Worm (Caenorhabditis elegans) whole organism, L4 larva: ENCODE data around the gene F42A6.1.
A peak's percentile ranks its signal among the peaks of the same experiment; 100 is the strongest.

ENCODE experiments used
- F37D6.2 ChIP-seq: sonication (generic microtip); optimal IDR thresholded peaks from 2 replicates; lab custom pipeline; 2016; ENCODE audit warnings: mild to moderate bottlenecking, missing genetic modification characterization, missing compliant biosample characterization
- F49E8.2 ChIP-seq: sonication (generic microtip); optimal IDR thresholded peaks from 2 replicates; lab custom pipeline; 2016; ENCODE audit warnings: missing compliant biosample characterization, mild to moderate bottlenecking, missing genetic modification characterization, borderline replicate concordance
- T20F7.1 ChIP-seq: fragments of 200-800 bp; sonication (Bioruptor generic); optimal IDR thresholded peaks from 2 replicates; lab custom pipeline; 2018; ENCODE audit warnings: mild to moderate bottlenecking, missing genetic modification characterization, missing compliant biosample characterization
- T26A8.4 ChIP-seq: fragments of 200-800 bp; sonication (Bioruptor generic); IDR thresholded peaks from 2 replicates; pipeline ENCODE4 v1.3.6; 2022; ENCODE audit warnings: missing genetic modification characterization, missing compliant biosample characterization
- Y48G9A.11 ChIP-seq: fragments of 200-800 bp; sonication (Bioruptor generic); IDR thresholded peaks from 2 replicates; pipeline ENCODE4 v1.3.6; 2022; ENCODE audit warnings: missing genetic modification reagents, missing genetic modification characterization, missing compliant biosample characterization
- Y75B8A.6 ChIP-seq: fragments of 200-800 bp; sonication (Bioruptor generic); IDR thresholded peaks from 2 replicates; pipeline ENCODE4 v1.3.6; 2022; ENCODE audit warnings: missing genetic modification reagents, missing genetic modification characterization, missing compliant biosample characterization
- ZK337.2 ChIP-seq: fragments of 200-800 bp; sonication (Bioruptor generic); IDR thresholded peaks from 2 replicates; pipeline ENCODE4 v1.3.6; 2022; ENCODE audit warnings: missing genetic modification reagents, missing genetic modification characterization, missing compliant biosample characterization
- aha-1 ChIP-seq: fragments of 150-350 bp; peaks from one replicate; lab custom pipeline; 2014; ENCODE audit warnings: missing biosample characterization, missing genetic modification characterization
- ama-1 ChIP-seq: fragments of 150-350 bp; optimal IDR thresholded peaks from 2 replicates; lab custom pipeline; 2014; ENCODE audit warnings: inconsistent platforms, mixed read lengths
- arid-1 ChIP-seq: fragments of 200-800 bp; sonication (Bioruptor generic); conservative IDR thresholded peaks from 2 replicates; pipeline ENCODE4 v1.3.6; 2022; ENCODE audit warnings: missing genetic modification reagents, missing genetic modification characterization, missing compliant biosample characterization
- attf-4 ChIP-seq: sonication (generic microtip); optimal IDR thresholded peaks from 3 replicates; lab custom pipeline; 2017; ENCODE audit warnings: missing biosample characterization, missing genetic modification characterization
- ceh-28 ChIP-seq: fragments of 150-350 bp; optimal IDR thresholded peaks from 2 replicates; lab custom pipeline; 2014; ENCODE audit warnings: missing biosample characterization, missing genetic modification reagents, missing genetic modification characterization
- cey-2 ChIP-seq: sonication (generic microtip); optimal IDR thresholded peaks from 3 replicates; lab custom pipeline; 2017; ENCODE audit warnings: missing genetic modification characterization, mild to moderate bottlenecking, missing compliant biosample characterization, antibody characterized with exemption, borderline replicate concordance; ENCODE audit not compliant: insufficient read depth
- daf-16 ChIP-seq, 3 experiments: sonication (generic microtip); optimal IDR thresholded peaks; 2 replicates each; lab custom pipeline; 2016 to 2017; ENCODE audit warnings: missing genetic modification characterization in 3 of 3, missing genetic modification reagents in 3 of 3, mild to moderate bottlenecking in 2 of 3, missing compliant biosample characterization in 2 of 3, missing biosample characterization in 1 of 3, moderate library complexity in 1 of 3
- dmd-8 ChIP-seq: fragments of 200-800 bp; sonication (Bioruptor generic); IDR thresholded peaks from 2 replicates; pipeline ENCODE4 v1.3.6; 2022; ENCODE audit warnings: missing genetic modification characterization, missing compliant biosample characterization
- duxl-1 ChIP-seq: sonication (generic microtip); optimal IDR thresholded peaks from 2 replicates; lab custom pipeline; 2016; ENCODE audit warnings: mild to moderate bottlenecking, missing genetic modification characterization, moderate library complexity, missing compliant biosample characterization; ENCODE audit not compliant: poor library complexity
- dve-1 ChIP-seq: sonication (generic microtip); optimal IDR thresholded peaks from 2 replicates; lab custom pipeline; 2017; ENCODE audit warnings: antibody characterized with exemption, mild to moderate bottlenecking, missing genetic modification characterization, missing compliant biosample characterization; ENCODE audit not compliant: insufficient read depth
- gei-8 ChIP-seq: fragments of 200-800 bp; sonication (Bioruptor generic); optimal IDR thresholded peaks from 2 replicates; lab custom pipeline; 2018; ENCODE audit warnings: mild to moderate bottlenecking, missing genetic modification characterization, missing compliant biosample characterization
- hif-1 ChIP-seq, 2 experiments: sonication (generic microtip); optimal IDR thresholded peaks; 2 replicates each; lab custom pipeline; 2016 to 2017; ENCODE audit warnings: missing compliant biosample characterization in 2 of 2, missing genetic modification characterization in 2 of 2, missing genetic modification reagents in 2 of 2, missing genotype in 2 of 2, mild to moderate bottlenecking in 1 of 2
- hmg-1.1 ChIP-seq: fragments of 200-800 bp; sonication (Bioruptor generic); IDR thresholded peaks from 2 replicates; pipeline ENCODE4 v1.3.6; 2022; ENCODE audit warnings: missing genetic modification reagents, missing genetic modification characterization, missing compliant biosample characterization
- lin-13 ChIP-seq: fragments of 150-350 bp; optimal IDR thresholded peaks from 2 replicates; lab custom pipeline; 2014; ENCODE audit warnings: missing biosample characterization, missing genetic modification reagents, missing genetic modification characterization
- lin-29 ChIP-seq: fragments of 200-800 bp; sonication (Bioruptor generic); IDR thresholded peaks from 2 replicates; pipeline ENCODE4 v1.3.6; 2022; ENCODE audit warnings: missing genetic modification reagents, missing genetic modification characterization, missing compliant biosample characterization
- lin-38 ChIP-seq: fragments of 200-800 bp; sonication (Bioruptor generic); IDR thresholded peaks from 2 replicates; pipeline ENCODE4 v1.3.6; 2022; ENCODE audit warnings: missing genetic modification reagents, missing genetic modification characterization, missing compliant biosample characterization
- lsy-2 ChIP-seq, 2 experiments: fragments of 150-350 bp in 1 of 2; sonication (generic microtip) in 1 of 2; optimal IDR thresholded peaks; 2 replicates each; lab custom pipeline; 2014 to 2017; ENCODE audit warnings: missing biosample characterization in 2 of 2, missing genetic modification characterization in 2 of 2
- mep-1 ChIP-seq: fragments of 150-350 bp; sonication (generic microtip); optimal IDR thresholded peaks from 3 replicates; lab custom pipeline; 2014; ENCODE audit warnings: missing biosample characterization, missing genetic modification characterization
- mes-2 ChIP-seq: sonication (generic microtip); optimal IDR thresholded peaks from 2 replicates; lab custom pipeline; 2016; ENCODE audit warnings: missing genotype, mild to moderate bottlenecking, missing genetic modification characterization, missing compliant biosample characterization; ENCODE audit not compliant: poor library complexity, severe bottlenecking
- mxl-2 ChIP-seq: fragments of 200-800 bp; sonication (Bioruptor generic); conservative IDR thresholded peaks from 2 replicates; pipeline ENCODE4 v1.3.6; 2022; ENCODE audit warnings: missing genetic modification reagents, missing genetic modification characterization, missing compliant biosample characterization
- nhr-102 ChIP-seq: sonication (generic microtip); optimal IDR thresholded peaks from 2 replicates; lab custom pipeline; 2016; ENCODE audit warnings: mild to moderate bottlenecking, missing genetic modification characterization, moderate library complexity, missing compliant biosample characterization
- nhr-11 ChIP-seq: fragments of 150-350 bp; optimal IDR thresholded peaks from 2 replicates; lab custom pipeline; 2014; ENCODE audit warnings: missing biosample characterization, missing genetic modification characterization
- nhr-237 ChIP-seq: sonication (generic microtip); optimal IDR thresholded peaks from 2 replicates; lab custom pipeline; 2017; ENCODE audit warnings: missing biosample characterization, missing genetic modification characterization
- nhr-6 ChIP-seq: fragments of 150-350 bp; optimal IDR thresholded peaks from 2 replicates; lab custom pipeline; 2014; ENCODE audit warnings: missing biosample characterization, missing genetic modification characterization
- sdz-12 ChIP-seq: fragments of 200-800 bp; sonication (Bioruptor generic); optimal IDR thresholded peaks from 2 replicates; lab custom pipeline; 2018; ENCODE audit warnings: mild to moderate bottlenecking, missing genetic modification characterization, missing compliant biosample characterization
- tra-1 ChIP-seq: fragments of 200-800 bp; sonication (Bioruptor generic); IDR thresholded peaks from 2 replicates; pipeline ENCODE4 v1.3.6; 2022; ENCODE audit warnings: missing genetic modification reagents, missing genetic modification characterization, missing compliant biosample characterization
- unc-130 ChIP-seq: sonication (generic microtip); optimal IDR thresholded peaks from 2 replicates; lab custom pipeline; 2016; ENCODE audit warnings: missing genetic modification reagents, missing genetic modification characterization, missing compliant biosample characterization
- zfp-2 ChIP-seq: sonication (generic microtip); optimal IDR thresholded peaks from 2 replicates; lab custom pipeline; 2016; ENCODE audit warnings: mild to moderate bottlenecking, missing genetic modification characterization, missing compliant biosample characterization
- zfp-3 ChIP-seq: fragments of 200-800 bp; sonication (Bioruptor generic); conservative IDR thresholded peaks from 2 replicates; pipeline ENCODE4 v1.3.6; 2022; ENCODE audit warnings: missing genetic modification reagents, missing genetic modification characterization, missing compliant biosample characterization
- zip-11 ChIP-seq: fragments of 200-800 bp; sonication (Bioruptor generic); IDR thresholded peaks from 2 replicates; pipeline ENCODE4 v1.3.6; 2022; ENCODE audit warnings: missing genetic modification characterization, missing compliant biosample characterization
- ztf-7 ChIP-seq: fragments of 150-350 bp; optimal IDR thresholded peaks from 2 replicates; lab custom pipeline; 2014; ENCODE audit warnings: missing biosample characterization, missing genetic modification characterization

Gene F42A6.1

DNA sequence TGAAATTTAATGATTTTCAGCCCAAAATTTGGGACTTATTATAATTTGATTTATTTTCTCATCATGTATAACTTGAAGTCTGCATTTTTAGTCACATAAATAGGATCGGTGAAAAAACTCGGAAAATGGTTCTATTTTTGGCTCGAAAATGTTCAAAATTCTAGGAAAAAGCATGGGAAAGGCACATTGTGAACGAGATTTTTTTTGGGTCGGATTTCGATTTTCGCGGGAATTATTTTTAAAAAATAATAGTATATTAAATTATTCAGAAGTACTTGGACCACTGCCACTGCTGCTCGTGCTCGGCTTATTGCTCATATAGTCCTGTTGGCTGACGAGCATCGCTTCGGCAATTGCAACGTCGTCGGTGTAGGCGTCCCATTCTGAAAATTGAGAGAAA is 18.5 kb downstream of the F42A6.1 start:
- TF ChIP-seq lin-38, result peak; percentile 23; the same call in 1 of the 2 replicates
- TF ChIP-seq mes-2 (tag; lab: Kevin White, UChicago), result peak; percentile 4
- no peak for TF ChIP-seq nhr-6
- no peak for TF ChIP-seq nhr-11 (tag; lab: Kevin White, UChicago)
- peak; percentile 3 for TF ChIP-seq duxl-1 (tag; lab: Kevin White, UChicago)
- 0 out of 2 replicates have a peak, but pooled peaks have one; percentile 42 for TF ChIP-seq zfp-3
- TF ChIP-seq dve-1, result peak; percentile 30
- TF ChIP-seq dmd-8 (GFP tag; lab: Robert Waterston, UW), result 0 out of 2 replicates have a peak, but pooled peaks have one; percentile 11
- 0 out of 2 replicates have a peak, but pooled peaks have one; percentile 13 for TF ChIP-seq tra-1 (GFP tag; lab: Robert Waterston, UW)

DNA sequence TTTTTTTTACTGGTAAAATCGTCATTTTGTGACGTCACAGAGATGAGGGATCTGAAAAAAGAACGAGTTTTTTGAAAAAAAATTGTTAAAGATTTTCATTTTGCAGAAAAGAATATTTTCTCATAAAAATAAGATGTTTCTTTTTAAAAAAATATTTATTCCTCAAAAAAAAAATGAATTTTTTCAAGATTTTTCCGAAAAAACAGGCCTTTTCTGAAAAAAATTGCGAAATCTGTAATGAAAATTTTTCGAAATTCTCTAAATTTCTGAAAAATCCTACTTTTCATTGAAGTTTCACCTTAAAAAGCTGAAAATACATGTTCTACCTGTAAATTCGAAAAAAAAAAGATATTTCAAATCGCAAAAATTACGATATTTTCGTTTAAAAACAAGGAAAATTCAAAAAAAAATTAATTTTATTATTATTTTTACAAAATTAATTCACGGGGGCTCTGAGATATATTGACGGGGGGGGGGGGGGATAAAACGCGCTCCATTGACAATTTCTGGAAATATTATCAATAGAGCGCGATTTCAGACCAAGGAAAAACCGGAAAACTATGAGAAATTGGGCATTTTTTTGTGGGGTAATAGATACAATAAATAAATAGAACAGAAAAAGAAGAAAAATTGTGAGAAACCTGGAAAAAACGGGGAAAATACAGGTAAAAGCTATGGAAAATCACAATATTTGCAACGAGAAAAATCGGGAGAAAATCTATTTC is 23.4 kb downstream of the F42A6.1 start, which contains the start of gene otub-4:
Gene otub-4 (minus strand): TSS at position 51 of the 725 bp plus-strand sequence.
- TF ChIP-seq Y75B8A.6 (GFP tag; lab: Robert Waterston, UW) (no peak), lin-38 (peak; percentile 66)

DNA sequence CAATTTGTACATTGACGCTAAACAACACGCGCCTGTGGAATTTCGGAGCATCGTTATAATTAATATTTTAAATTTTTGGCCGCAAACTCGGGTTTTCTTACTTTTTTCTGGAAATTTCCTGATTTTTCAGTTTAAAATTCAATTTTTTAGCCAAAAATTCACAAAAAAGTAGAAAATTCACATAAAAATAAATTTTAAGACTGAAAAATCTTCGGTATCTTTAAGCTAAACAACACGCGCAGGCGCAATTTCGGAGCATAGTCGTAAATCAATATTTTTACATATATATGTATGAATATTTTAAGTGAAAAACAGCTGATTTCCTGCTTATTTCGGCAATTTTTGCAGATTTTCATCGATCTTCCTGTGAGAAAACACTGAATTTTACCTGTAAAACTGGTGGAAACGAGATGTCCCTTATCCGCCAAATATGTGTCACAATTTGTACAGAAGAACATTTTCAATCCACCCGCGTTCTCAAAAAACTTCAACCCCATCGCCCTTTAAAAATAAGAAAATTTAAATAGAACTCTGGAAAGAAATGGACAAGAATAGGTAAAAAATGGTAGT is 27.6 kb downstream of the F42A6.1 start, which contains the start of gene B0546.3:
Gene B0546.3 (minus strand): TSS at position 504 of the 570 bp plus-strand sequence.
- TF ChIP-seq Y75B8A.6 (GFP tag; lab: Robert Waterston, UW) (no peak), lin-29 (GFP tag; lab: Robert Waterston, UW) (no peak), lin-38 (peak; percentile 43), dve-1 (peak; percentile 27), zfp-2 (tag; lab: Kevin White, UChicago) (no peak), daf-16 (GFP tag; optimal IDR thresholded peaks at IDR 0.05; lab: Kevin White, UChicago) (no peak), daf-16 (tag; optimal IDR thresholded peaks at IDR 0.05; lab: Kevin White, UChicago) (peak; percentile 6), nhr-237 (tag; lab: Kevin White, UChicago) (no peak), attf-4 (tag; lab: Kevin White, UChicago) (no peak), T26A8.4 (GFP tag; lab: Robert Waterston, UW) (peak; percentile 60; the same call in 1 of the 2 replicates), gei-8 (GFP tag; lab: Kevin White, UChicago) (no peak), T20F7.1 (GFP tag; lab: Kevin White, UChicago) (peak; percentile 78), Y48G9A.11 (GFP tag; lab: Robert Waterston, UW) (peak; percentile 22; the same call in 1 of the 2 replicates), lin-13 (GFP tag; lab: Kevin White, UChicago) (no peak), zfp-3 (0 out of 2 replicates have a peak, but pooled peaks have one; percentile 31), lsy-2 (tag; optimal IDR thresholded peaks at IDR 0.05; lab: Kevin White, UChicago) (peak in 1 of 2 experiments; percentile 18), ztf-7 (tag; lab: Kevin White, UChicago) (no peak), hif-1 (tag; optimal IDR thresholded peaks at IDR 0.05; lab: Kevin White, UChicago) (no peak), sdz-12 (GFP tag; lab: Kevin White, UChicago) (peak; percentile 43), ama-1 (lab: Kevin White, UChicago) (peak; percentile 58), nhr-102 (tag; lab: Kevin White, UChicago) (peak; percentile 6)

DNA sequence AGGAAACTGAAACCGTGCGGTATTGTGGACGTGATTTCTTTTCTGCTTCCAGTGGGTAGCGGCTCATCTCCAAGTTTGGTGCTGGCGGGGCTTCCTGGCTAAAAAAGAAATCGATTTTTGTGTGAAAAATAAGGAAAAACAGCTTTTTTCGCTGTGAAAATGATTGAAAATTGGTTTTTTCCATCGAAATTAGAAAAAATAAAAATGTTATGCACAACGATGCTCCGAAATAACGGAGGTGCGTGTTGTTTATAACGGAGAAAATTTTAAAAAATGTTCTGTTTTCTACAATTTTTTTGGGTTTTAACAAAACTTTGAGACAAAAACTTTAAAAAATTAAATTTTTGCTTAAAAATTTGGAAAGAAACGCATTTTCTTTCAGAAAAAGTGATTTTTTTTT is 28.3 kb downstream of the F42A6.1 start:
- TF ChIP-seq T26A8.4 (GFP tag; lab: Robert Waterston, UW), result no peak
- TF ChIP-seq lsy-2 (tag; optimal IDR thresholded peaks at IDR 0.05; lab: Kevin White, UChicago), result peak in 1 of 2 experiments; percentile 5
- TF ChIP-seq T20F7.1 (GFP tag; lab: Kevin White, UChicago), result peak; percentile 63
- peak; percentile 54; the same call in 1 of the 2 replicates for TF ChIP-seq Y48G9A.11 (GFP tag; lab: Robert Waterston, UW)
- TF ChIP-seq aha-1 (tag; lab: Kevin White, UChicago), result peak; percentile 59
- TF ChIP-seq, all 104 proteins: peak for 4

DNA sequence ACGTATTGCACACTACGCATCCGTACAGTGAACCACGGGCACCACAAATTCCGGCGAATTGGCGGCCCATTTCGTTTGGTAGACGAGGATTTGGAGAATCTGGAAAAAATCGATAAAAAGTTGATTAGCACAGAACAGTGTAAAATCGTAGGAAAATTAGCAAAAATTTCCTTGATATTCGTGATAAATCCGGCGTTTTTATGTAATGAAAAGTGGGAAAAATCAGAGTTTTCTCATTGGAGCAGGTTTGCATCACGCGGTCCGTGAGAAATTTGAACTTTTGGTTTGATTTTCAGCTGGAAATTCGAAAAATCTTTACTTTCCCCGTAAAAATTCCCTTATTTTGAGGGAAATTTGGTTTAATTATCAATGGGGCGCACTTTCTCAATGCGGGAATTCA is 29.2 kb downstream of the F42A6.1 start, which contains the start of gene B0546.4:
Gene B0546.4 (minus strand): TSS at position 101 of the 400 bp plus-strand sequence.
- TF ChIP-seq mep-1 (tag; lab: Kevin White, UChicago) (no peak), F49E8.2 (tag; lab: Kevin White, UChicago) (no peak), ceh-28 (tag; lab: Kevin White, UChicago) (no peak), cey-2 (tag; lab: Kevin White, UChicago) (no peak), arid-1 (no peak), nhr-237 (tag; lab: Kevin White, UChicago) (no peak), zip-11 (GFP tag; lab: Robert Waterston, UW) (no peak), dve-1 (no peak), F37D6.2 (tag; lab: Kevin White, UChicago) (no peak), ZK337.2 (GFP tag; lab: Robert Waterston, UW) (no peak), hmg-1.1 (GFP tag; lab: Robert Waterston, UW) (no peak), gei-8 (GFP tag; lab: Kevin White, UChicago) (no peak), mxl-2 (no peak), unc-130 (GFP tag; lab: Kevin White, UChicago) (no peak)
